Fruit fly (Drosophila melanogaster) Kc167 (cell line): ENCODE results near the gene Grl36b.

Source experiments
- Myc ChIP-seq: fragments of >200 bp; optimal IDR thresholded peaks from 2 replicates; lab custom pipeline; 2017; ENCODE audit warnings: missing external identifiers
- Sin3A ChIP-seq: fragments of >200 bp; optimal IDR thresholded peaks from 2 replicates; lab custom pipeline; 2018; ENCODE audit warnings: missing external identifiers
- h ChIP-seq: fragments of >200 bp; optimal IDR thresholded peaks from 3 replicates; lab custom pipeline; 2018; ENCODE audit warnings: missing external identifiers
- insv ChIP-seq: fragments of >200 bp; optimal IDR thresholded peaks from 3 replicates; lab custom pipeline; 2018; ENCODE audit warnings: missing external identifiers
- psq ChIP-seq: fragments of >200 bp; optimal IDR thresholded peaks from 2 replicates; lab custom pipeline; 2017; ENCODE audit warnings: missing external identifiers
- ttk ChIP-seq: sonication (Bioruptor generic); optimal IDR thresholded peaks from 2 replicates; lab custom pipeline; 2017; ENCODE audit warnings: missing external identifiers

The Grl36b gene

dm6 chr2L:18134615-18135014 lies 9.1 kb upstream of the Grl36b start:
- no peak for TF ChIP-seq insv (lab: Kevin White, UChicago)
- no peak for TF ChIP-seq psq
- no peak for TF ChIP-seq Myc (lab: Kevin White, UChicago)
- TF ChIP-seq ttk (lab: Kevin White, UChicago) = no peak
- no peak for TF ChIP-seq h
- TF ChIP-seq Sin3A = no peak

- no peak for TF ChIP-seq h
- TF ChIP-seq psq = no peak
- TF ChIP-seq Myc (lab: Kevin White, UChicago) = no peak
- no peak for TF ChIP-seq insv (lab: Kevin White, UChicago)
Measured at dm6 chr2L:18122920-18123319, 2.6 kb downstream of the Grl36b start.

- no peak for TF ChIP-seq ttk (lab: Kevin White, UChicago)
- no peak for TF ChIP-seq Myc (lab: Kevin White, UChicago)
- TF ChIP-seq h = no peak
- TF ChIP-seq insv (lab: Kevin White, UChicago) = no peak
- TF ChIP-seq psq = no peak
- TF ChIP-seq Sin3A = no peak
Measured at dm6 chr2L:18122231-18122551, 3.4 kb downstream of the Grl36b start.

- TF ChIP-seq psq (no peak), h (no peak), ttk (lab: Kevin White, UChicago) (no peak), insv (lab: Kevin White, UChicago) (no peak), Sin3A (no peak), Myc (lab: Kevin White, UChicago) (no peak)
Measured at dm6 chr2L:18121367-18122230, 4.0 kb downstream of the Grl36b start.

- TF ChIP-seq insv (lab: Kevin White, UChicago) (no peak), Myc (lab: Kevin White, UChicago) (no peak), Sin3A (no peak), psq (no peak), ttk (lab: Kevin White, UChicago) (no peak), h (no peak)
Measured at dm6 chr2L:18119643-18120042, 5.9 kb downstream of the Grl36b start, which contains the start of gene CG5758. Gene CG5758, plus strand, starts transcription at chr2L:18119995.

dm6 chr2L:18115104-18115503 lies 10.4 kb downstream of the Grl36b start:
- TF ChIP-seq h = no peak
- no peak for TF ChIP-seq insv (lab: Kevin White, UChicago)
- TF ChIP-seq psq = no peak
- TF ChIP-seq Myc (lab: Kevin White, UChicago) = no peak
- TF ChIP-seq Sin3A = no peak
- no peak for TF ChIP-seq ttk (lab: Kevin White, UChicago)

dm6 chr2L:18114176-18114703 lies 11.3 kb downstream of the Grl36b start, which contains the start of gene CG15152:
Gene CG15152, plus strand, starts transcription at chr2L:18114547.
- TF ChIP-seq h (no peak), psq (no peak)

dm6 chr2L:18113079-18113478 lies 12.5 kb downstream of the Grl36b start, which contains the start of gene CG44476:
Gene CG44476, minus strand, starts transcription at chr2L:18113179.
- TF ChIP-seq Sin3A = no peak
- no peak for TF ChIP-seq h
- TF ChIP-seq psq = no peak
- no peak for TF ChIP-seq insv (lab: Kevin White, UChicago)
- TF ChIP-seq ttk (lab: Kevin White, UChicago) = no peak
- no peak for TF ChIP-seq Myc (lab: Kevin White, UChicago)

dm6 chr2L:18112435-18112834 lies 13.1 kb downstream of the Grl36b start:
- TF ChIP-seq psq = no peak
- no peak for TF ChIP-seq insv (lab: Kevin White, UChicago)
- no peak for TF ChIP-seq ttk (lab: Kevin White, UChicago)
- no peak for TF ChIP-seq Sin3A
- TF ChIP-seq Myc (lab: Kevin White, UChicago) = no peak
- no peak for TF ChIP-seq h

- no peak for TF ChIP-seq Myc (lab: Kevin White, UChicago)
Measured at dm6 chr2L:18096268-18096667, 29.3 kb downstream of the Grl36b start, which contains the start of gene Slc25A46b. Gene Slc25A46b, plus strand, starts transcription at chr2L:18096568.

- TF ChIP-seq insv (lab: Kevin White, UChicago) (no peak), Myc (lab: Kevin White, UChicago) (no peak), ttk (lab: Kevin White, UChicago) (no peak), Sin3A (no peak), h (no peak), psq (no peak)
Measured at dm6 chr2L:18092156-18092555, 33.4 kb downstream of the Grl36b start, which contains the start of gene CG15153. Gene CG15153, minus strand, starts transcription at chr2L:18092256.

dm6 chr2L:18091705-18092104 lies 33.8 kb downstream of the Grl36b start:
- no peak for TF ChIP-seq Myc (lab: Kevin White, UChicago)
- no peak for TF ChIP-seq Sin3A
- no peak for TF ChIP-seq insv (lab: Kevin White, UChicago)
- TF ChIP-seq psq = no peak
- no peak for TF ChIP-seq h
- TF ChIP-seq ttk (lab: Kevin White, UChicago) = no peak

- TF ChIP-seq psq = no peak
- TF ChIP-seq ttk (lab: Kevin White, UChicago) = no peak
- TF ChIP-seq insv (lab: Kevin White, UChicago) = no peak
- TF ChIP-seq Myc (lab: Kevin White, UChicago) = no peak
- TF ChIP-seq Sin3A = no peak
- TF ChIP-seq h = no peak
Measured at dm6 chr2L:18083956-18084355, 41.6 kb downstream of the Grl36b start, which contains the start of gene CG31741. Gene CG31741, plus strand, starts transcription at chr2L:18084256.
